Fruit fly (Drosophila melanogaster) whole organism, embryonic: Measurements from ENCODE around the gene CG43291.

Experiments
- BEAF-32 ChIP-seq: fragments of 200-800 bp; sonication (Bioruptor generic); optimal IDR thresholded peaks from 3 replicates; lab custom pipeline; 2017; ENCODE audit warnings: missing biosample characterization, missing genetic modification characterization, mild to moderate bottlenecking, moderate library complexity, missing genetic modification reagents
- Bgb ChIP-seq: fragments of 200-800 bp; sonication (Bioruptor generic); IDR thresholded peaks from 2 replicates; pipeline ENCODE4 v1.3.6; 2022; ENCODE audit warnings: missing biosample characterization, missing genetic modification characterization; ENCODE audit not compliant: partially characterized antibody
- CG10209 ChIP-seq: fragments of 200-800 bp; sonication (Bioruptor generic); optimal IDR thresholded peaks from 3 replicates; lab custom pipeline; 2017; ENCODE audit warnings: missing biosample characterization, mild to moderate bottlenecking, missing genetic modification characterization, missing genetic modification reagents
- CG10274 ChIP-seq: fragments of 200-800 bp; sonication (Bioruptor generic); optimal IDR thresholded peaks from 3 replicates; lab custom pipeline; 2017; ENCODE audit warnings: missing biosample characterization, mild to moderate bottlenecking, missing genetic modification characterization
- CG11093 ChIP-seq: fragments of 200-800 bp; sonication (Bioruptor generic); IDR thresholded peaks from 3 replicates; pipeline ENCODE4 v1.3.6; 2022; ENCODE audit warnings: missing biosample characterization, missing genetic modification characterization
- CG12104 ChIP-seq: fragments of 200-800 bp; sonication (Bioruptor generic); optimal IDR thresholded peaks from 3 replicates; lab custom pipeline; 2016; ENCODE audit warnings: missing biosample characterization, missing genetic modification characterization
- CG12299 ChIP-seq: fragments of 200-800 bp; sonication (Bioruptor generic); optimal IDR thresholded peaks from 2 replicates; lab custom pipeline; 2018; ENCODE audit warnings: missing biosample characterization, mild to moderate bottlenecking, missing genetic modification characterization
- CG12391 ChIP-seq: fragments of 200-800 bp; sonication (Bioruptor generic); optimal IDR thresholded peaks from 3 replicates; lab custom pipeline; 2018; ENCODE audit warnings: missing biosample characterization, mild to moderate bottlenecking, missing genetic modification characterization, moderate library complexity
- CG12659 ChIP-seq: fragments of 200-800 bp; sonication (Bioruptor generic); optimal IDR thresholded peaks from 3 replicates; lab custom pipeline; 2017; ENCODE audit warnings: mild to moderate bottlenecking, missing biosample characterization, missing genetic modification reagents, missing genetic modification characterization
- CG12744 ChIP-seq: fragments of 200-800 bp; sonication (Bioruptor generic); optimal IDR thresholded peaks from 2 replicates; lab custom pipeline; 2016; ENCODE audit warnings: missing biosample characterization, missing genetic modification characterization
- CG12942 ChIP-seq: fragments of 200-800 bp; sonication (Bioruptor generic); optimal IDR thresholded peaks from 3 replicates; lab custom pipeline; 2016; ENCODE audit warnings: missing biosample characterization, missing genetic modification characterization
- CG14014 ChIP-seq: fragments of 200-800 bp; sonication (Bioruptor generic); IDR thresholded peaks from 2 replicates; pipeline ENCODE4 v1.3.6; 2022; ENCODE audit warnings: missing biosample characterization, missing genetic modification characterization
- CG15073 ChIP-seq: fragments of 200-800 bp; sonication (Bioruptor generic); optimal IDR thresholded peaks from 2 replicates; lab custom pipeline; 2016; ENCODE audit warnings: missing biosample characterization, missing genetic modification characterization
- CG1529 ChIP-seq: fragments of 200-800 bp; sonication (Bioruptor generic); optimal IDR thresholded peaks from 3 replicates; lab custom pipeline; 2018; ENCODE audit warnings: missing biosample characterization, missing genetic modification characterization
- CG16813 ChIP-seq: fragments of 200-800 bp; sonication (Bioruptor generic); IDR thresholded peaks from 3 replicates; pipeline ENCODE4 v1.3.6; 2022; ENCODE audit warnings: missing biosample characterization, missing genetic modification characterization; ENCODE audit not compliant: partially characterized antibody
- CG17802 ChIP-seq: fragments of 200-800 bp; sonication (Bioruptor generic); optimal IDR thresholded peaks from 2 replicates; lab custom pipeline; 2018; ENCODE audit warnings: missing biosample characterization, mild to moderate bottlenecking, missing genetic modification characterization, moderate library complexity
- CG17912 ChIP-seq: fragments of 200-800 bp; sonication (Bioruptor generic); optimal IDR thresholded peaks from 2 replicates; lab custom pipeline; 2018; ENCODE audit warnings: missing biosample characterization, mild to moderate bottlenecking, missing genetic modification characterization
- CG18619 ChIP-seq: fragments of 200-800 bp; sonication (Bioruptor generic); optimal IDR thresholded peaks from 3 replicates; lab custom pipeline; 2017; ENCODE audit warnings: missing biosample characterization, mild to moderate bottlenecking, missing genetic modification characterization
- CG2116 ChIP-seq: fragments of 200-800 bp; sonication (Bioruptor generic); optimal IDR thresholded peaks from 3 replicates; lab custom pipeline; 2018; ENCODE audit warnings: missing biosample characterization, mild to moderate bottlenecking, missing genetic modification characterization
- CG4360 ChIP-seq: fragments of 200-800 bp; sonication (Bioruptor generic); IDR thresholded peaks from 2 replicates; pipeline ENCODE4 v1.3.6; 2022; ENCODE audit warnings: missing biosample characterization, missing genetic modification characterization
- CG7271 ChIP-seq: fragments of 200-800 bp; sonication (Bioruptor generic); optimal IDR thresholded peaks from 2 replicates; lab custom pipeline; 2018; ENCODE audit warnings: missing biosample characterization, mild to moderate bottlenecking, missing genetic modification characterization, moderate library complexity
- CG7963 ChIP-seq: fragments of 200-800 bp; sonication (Bioruptor generic); IDR thresholded peaks from 3 replicates; pipeline ENCODE4 v1.3.6; 2022; ENCODE audit warnings: missing biosample characterization, missing genetic modification characterization; ENCODE audit not compliant: partially characterized antibody
- CG8290 ChIP-seq, 3 experiments: fragments of 200-800 bp; sonication (Bioruptor generic); optimal IDR thresholded peaks; 2 replicates each; lab custom pipeline; 2016 to 2019; ENCODE audit warnings: missing biosample characterization in 3 of 3, missing genetic modification characterization in 3 of 3, mild to moderate bottlenecking in 2 of 3, moderate library complexity in 1 of 3
- CG8388 ChIP-seq: fragments of 200-800 bp; sonication (Bioruptor generic); optimal IDR thresholded peaks from 2 replicates; lab custom pipeline; 2019; ENCODE audit warnings: missing biosample characterization, mild to moderate bottlenecking, missing genetic modification characterization, moderate library complexity
- CG8478 ChIP-seq: fragments of >200 bp; optimal IDR thresholded peaks from 2 replicates; lab custom pipeline; 2018
- Chrac-16 ChIP-seq: fragments of 200-800 bp; sonication (Bioruptor generic); optimal IDR thresholded peaks from 3 replicates; lab custom pipeline; 2016; ENCODE audit warnings: missing biosample characterization, missing genetic modification characterization
- ERR ChIP-seq: fragments of 200-800 bp; sonication (Bioruptor generic); optimal IDR thresholded peaks from 2 replicates; lab custom pipeline; 2016; ENCODE audit warnings: missing biosample characterization, missing genetic modification characterization
- Fer3 ChIP-seq: fragments of 200-800 bp; sonication (Bioruptor generic); optimal IDR thresholded peaks from 2 replicates; lab custom pipeline; 2018; ENCODE audit warnings: missing biosample characterization, mild to moderate bottlenecking, missing genetic modification characterization, moderate library complexity
- HLH4C ChIP-seq: fragments of 200-800 bp; sonication (Bioruptor generic); IDR thresholded peaks from 3 replicates; pipeline ENCODE4 v1.3.6; 2022; ENCODE audit warnings: missing biosample characterization, missing genetic modification characterization; ENCODE audit not compliant: partially characterized antibody
- Kr ChIP-seq: fragments of 200-800 bp; sonication (Bioruptor generic); optimal IDR thresholded peaks from 2 replicates; lab custom pipeline; 2017; ENCODE audit warnings: missing biosample characterization, mild to moderate bottlenecking, missing genetic modification characterization
- Lpt ChIP-seq: fragments of >200 bp; optimal IDR thresholded peaks from 2 replicates; lab custom pipeline; 2018; ENCODE audit warnings: missing biosample characterization, missing genetic modification characterization
- NC2β ChIP-seq: fragments of 200-800 bp; sonication (Bioruptor generic); optimal IDR thresholded peaks from 2 replicates; lab custom pipeline; 2016; ENCODE audit warnings: missing biosample characterization, missing genetic modification characterization
- Oaz ChIP-seq: fragments of 200-800 bp; sonication (Bioruptor generic); IDR thresholded peaks from 2 replicates; pipeline ENCODE4 v1.3.6; 2022; ENCODE audit warnings: missing biosample characterization, missing genetic modification characterization
- Scr ChIP-seq: fragments of 200-800 bp; sonication (Bioruptor generic); IDR thresholded peaks from 2 replicates; pipeline ENCODE4 v1.3.6; 2022; ENCODE audit warnings: missing biosample characterization, missing genetic modification characterization; ENCODE audit not compliant: partially characterized antibody
- Trl ChIP-seq, 3 experiments: fragments of >200 bp in 2 of 3; fragments of 200-800 bp in 1 of 3; sonication (Bioruptor generic) in 1 of 3; optimal IDR thresholded peaks; 2 replicates in 1 of 3; 3 replicates in 2 of 3; lab custom pipeline; 2016 to 2017; ENCODE audit warnings: missing biosample characterization in 1 of 3, missing genetic modification characterization in 1 of 3
- az2 ChIP-seq: fragments of 200-800 bp; sonication (Bioruptor generic); optimal IDR thresholded peaks from 3 replicates; lab custom pipeline; 2016; ENCODE audit warnings: missing biosample characterization, missing genetic modification characterization
- dmrt99B ChIP-seq: fragments of 200-800 bp; sonication (Bioruptor generic); optimal IDR thresholded peaks from 2 replicates; lab custom pipeline; 2018; ENCODE audit warnings: missing biosample characterization, mild to moderate bottlenecking, missing genetic modification characterization, moderate library complexity
- ewg ChIP-seq: fragments of 200-800 bp; sonication (Bioruptor generic); optimal IDR thresholded peaks from 3 replicates; lab custom pipeline; 2017; ENCODE audit warnings: mild to moderate bottlenecking, missing biosample characterization, missing genetic modification reagents, missing genetic modification characterization
- gfzf ChIP-seq: fragments of 200-800 bp; sonication (Bioruptor generic); optimal IDR thresholded peaks from 2 replicates; lab custom pipeline; 2016; ENCODE audit warnings: missing biosample characterization, mild to moderate bottlenecking, missing genetic modification characterization, moderate library complexity
- grn ChIP-seq: fragments of 200-800 bp; sonication (Bioruptor generic); optimal IDR thresholded peaks from 3 replicates; lab custom pipeline; 2017; ENCODE audit warnings: missing biosample characterization, missing genetic modification characterization
- nmo ChIP-seq: fragments of 200-800 bp; sonication (Bioruptor generic); optimal IDR thresholded peaks from 2 replicates; lab custom pipeline; 2018; ENCODE audit warnings: missing biosample characterization, mild to moderate bottlenecking, missing genetic modification characterization, moderate library complexity
- pan ChIP-seq, 4 experiments: fragments of >200 bp in 3 of 4; fragments of 200-800 bp in 1 of 4; sonication (Bioruptor generic) in 1 of 4; optimal IDR thresholded peaks in 3 of 4; IDR thresholded peaks in 1 of 4; 2 replicates each; pipeline versions ENCODE4 v1.3.6 to Lab custom; 2017 to 2022; ENCODE audit warnings: missing biosample characterization in 2 of 4, missing genetic modification characterization in 2 of 4, mixed read lengths in 1 of 4
- sd ChIP-seq: fragments of 200-800 bp; sonication (Bioruptor generic); optimal IDR thresholded peaks from 3 replicates; lab custom pipeline; 2018; ENCODE audit warnings: missing biosample characterization, mild to moderate bottlenecking, missing genetic modification characterization, moderate library complexity
- slp2 ChIP-seq: fragments of 200-800 bp; sonication (Bioruptor generic); optimal IDR thresholded peaks from 2 replicates; lab custom pipeline; 2016; ENCODE audit warnings: missing biosample characterization, missing genetic modification characterization
- sqz ChIP-seq: fragments of 200-800 bp; sonication (Bioruptor generic); optimal IDR thresholded peaks from 3 replicates; lab custom pipeline; 2018; ENCODE audit warnings: missing biosample characterization, mild to moderate bottlenecking, missing genetic modification characterization
- sug ChIP-seq: fragments of 200-800 bp; optimal IDR thresholded peaks from 2 replicates; lab custom pipeline; 2019; ENCODE audit warnings: missing biosample characterization, mild to moderate bottlenecking, missing genetic modification characterization, moderate library complexity
- yki ChIP-seq: fragments of >200 bp; optimal IDR thresholded peaks from 3 replicates; lab custom pipeline; 2018

Gene CG43291

dm6 chr3R:14286320-14287190 lies 42.1 kb upstream of the CG43291 start, which contains the start of gene trx (continued):
- TF ChIP-seq HLH4C (GFP tag; lab: Robert Waterston, UW) (no peak), CG12744 (GFP tag; lab: Kevin White, UChicago) (peak; percentile 7), CG17912 (GFP tag; lab: Kevin White, UChicago) (no peak), Lpt (no peak), Chrac-16 (GFP tag; lab: Kevin White, UChicago) (no peak), Kr (GFP tag; lab: Kevin White, UChicago) (no peak), Oaz (GFP tag; lab: Robert Waterston, UW) (no peak), CG7271 (tag; lab: Kevin White, UChicago) (peak; percentile 28), CG4360 (no peak), grn (GFP tag; lab: Kevin White, UChicago) (no peak), Fer3 (tag; lab: Kevin White, UChicago) (no peak), sqz (GFP tag; lab: Kevin White, UChicago) (peak; percentile 51), CG10209 (GFP tag; lab: Kevin White, UChicago) (no peak), NC2β (GFP tag; lab: Kevin White, UChicago) (peak; percentile 16), CG17802 (no peak), BEAF-32 (GFP tag; lab: Kevin White, UChicago) (peak; percentile 47), slp2 (GFP tag; lab: Kevin White, UChicago) (no peak), CG11093 (GFP tag; lab: Robert Waterston, UW) (no peak), az2 (no peak), nmo (peak; percentile 52), CG8478 (lab: Kevin White, UChicago) (peak; percentile 90), dmrt99B (tag; lab: Kevin White, UChicago) (no peak), CG8290 (GFP tag; optimal IDR thresholded peaks at IDR 0.05; lab: Kevin White, UChicago) (peak; percentile 13), CG8290 (tag; optimal IDR thresholded peaks at IDR 0.05; lab: Kevin White, UChicago) (peak in 1 of 2 experiments; percentile 41), Scr (GFP tag; lab: Robert Waterston, UW) (no peak), sug (tag; lab: Kevin White, UChicago) (no peak), CG1529 (GFP tag; lab: Kevin White, UChicago) (no peak), ERR (GFP tag; lab: Kevin White, UChicago) (no peak), ewg (GFP tag; lab: Kevin White, UChicago) (peak; percentile 59), Trl (optimal IDR thresholded peaks at IDR 0.05; lab: Kevin White, UChicago) (peak; percentile 99), Trl (GFP tag; optimal IDR thresholded peaks at IDR 0.05; lab: Kevin White, UChicago) (peak; percentile 67), CG12391 (tag; lab: Kevin White, UChicago) (peak; percentile 2), CG2116 (GFP tag; lab: Kevin White, UChicago) (peak; percentile 36), CG12104 (GFP tag; lab: Kevin White, UChicago) (no peak), CG12299 (tag; lab: Kevin White, UChicago) (peak; percentile 3), yki (lab: Kevin White, UChicago) (peak; percentile 93), CG18619 (GFP tag; lab: Kevin White, UChicago) (no peak), CG15073 (GFP tag; lab: Kevin White, UChicago) (no peak), Bgb (no peak), gfzf (GFP tag; lab: Kevin White, UChicago) (peak; percentile 99), pan (optimal IDR thresholded peaks at IDR 0.05; lab: Kevin White, UChicago) (no peak), pan (GFP tag; optimal IDR thresholded peaks at IDR 0.05 in 1 of 2, IDR thresholded peaks at IDR 0.05 in 1 of 2) (no peak), sd (tag; lab: Kevin White, UChicago) (peak; percentile 98), CG12942 (GFP tag; lab: Kevin White, UChicago) (no peak), CG16813 (GFP tag; lab: Robert Waterston, UW) (no peak), CG12659 (GFP tag; lab: Kevin White, UChicago) (peak; percentile 73), CG14014 (GFP tag; lab: Robert Waterston, UW) (no peak), CG7963 (GFP tag; lab: Robert Waterston, UW) (no peak), CG10274 (GFP tag; lab: Kevin White, UChicago) (no peak), CG8388 (GFP tag; lab: Kevin White, UChicago) (no peak)
